Fruit fly (Drosophila melanogaster) whole organism, embryonic: Measurements from ENCODE around the gene Myo95E.

ENCODE experiments used
- BEAF-32 ChIP-seq: fragments of 200-800 bp; sonication (Bioruptor generic); optimal IDR thresholded peaks from 3 replicates; lab custom pipeline; 2017; ENCODE audit warnings: missing biosample characterization, missing genetic modification characterization, mild to moderate bottlenecking, moderate library complexity, missing genetic modification reagents
- CG10209 ChIP-seq: fragments of 200-800 bp; sonication (Bioruptor generic); optimal IDR thresholded peaks from 3 replicates; lab custom pipeline; 2017; ENCODE audit warnings: missing biosample characterization, mild to moderate bottlenecking, missing genetic modification characterization, missing genetic modification reagents
- CG10267 ChIP-seq: fragments of 200-800 bp; sonication (Bioruptor generic); optimal IDR thresholded peaks from 2 replicates; lab custom pipeline; 2018; ENCODE audit warnings: missing biosample characterization, mild to moderate bottlenecking, missing genetic modification characterization, moderate library complexity
- CG13287 ChIP-seq: fragments of 200-800 bp; sonication (Bioruptor generic); IDR thresholded peaks from 2 replicates; pipeline ENCODE4 v1.3.6; 2022; ENCODE audit warnings: missing biosample characterization, missing genetic modification characterization; ENCODE audit not compliant: partially characterized antibody
- CG14710 ChIP-seq: fragments of 200-800 bp; sonication (Bioruptor generic); optimal IDR thresholded peaks from 3 replicates; lab custom pipeline; 2019; ENCODE audit warnings: missing biosample characterization, mild to moderate bottlenecking, missing genetic modification characterization, moderate library complexity
- CG15514 ChIP-seq: fragments of 200-800 bp; sonication (Bioruptor generic); optimal IDR thresholded peaks from 3 replicates; lab custom pipeline; 2017; ENCODE audit warnings: missing biosample characterization, missing genetic modification characterization, mild to moderate bottlenecking, moderate library complexity, missing genetic modification reagents
- CG1603 ChIP-seq: fragments of 200-800 bp; sonication (Bioruptor generic); optimal IDR thresholded peaks from 2 replicates; lab custom pipeline; 2019; ENCODE audit warnings: missing biosample characterization, mild to moderate bottlenecking, missing genetic modification characterization, moderate library complexity
- CG17186 ChIP-seq: fragments of 200-800 bp; sonication (Bioruptor generic); optimal IDR thresholded peaks from 3 replicates; lab custom pipeline; 2017; ENCODE audit warnings: missing biosample characterization, missing genetic modification reagents, missing genetic modification characterization
- CG17385 ChIP-seq: fragments of 200-800 bp; sonication (Bioruptor generic); optimal IDR thresholded peaks from 3 replicates; lab custom pipeline; 2018; ENCODE audit warnings: missing biosample characterization, mild to moderate bottlenecking, missing genetic modification characterization
- CG17912 ChIP-seq: fragments of 200-800 bp; sonication (Bioruptor generic); optimal IDR thresholded peaks from 2 replicates; lab custom pipeline; 2018; ENCODE audit warnings: missing biosample characterization, mild to moderate bottlenecking, missing genetic modification characterization
- CG34224 ChIP-seq: fragments of 200-800 bp; sonication (Bioruptor generic); IDR thresholded peaks from 3 replicates; pipeline ENCODE4 v1.3.6; 2022; ENCODE audit warnings: missing biosample characterization, missing genetic modification characterization; ENCODE audit not compliant: partially characterized antibody
- CG3847 ChIP-seq: fragments of 200-800 bp; sonication (Bioruptor generic); IDR thresholded peaks from 2 replicates; pipeline ENCODE4 v1.3.6; 2022; ENCODE audit warnings: missing biosample characterization, missing genetic modification characterization
- CG4617 ChIP-seq: fragments of 200-800 bp; sonication (Bioruptor generic); optimal IDR thresholded peaks from 3 replicates; lab custom pipeline; 2016; ENCODE audit warnings: missing biosample characterization, missing genetic modification characterization, borderline replicate concordance
- CG4707 ChIP-seq: fragments of 200-800 bp; sonication (Bioruptor generic); optimal IDR thresholded peaks from 2 replicates; lab custom pipeline; 2018; ENCODE audit warnings: missing biosample characterization, mild to moderate bottlenecking, missing genetic modification characterization, moderate library complexity
- CG7271 ChIP-seq: fragments of 200-800 bp; sonication (Bioruptor generic); optimal IDR thresholded peaks from 2 replicates; lab custom pipeline; 2018; ENCODE audit warnings: missing biosample characterization, mild to moderate bottlenecking, missing genetic modification characterization, moderate library complexity
- CG7839 ChIP-seq: fragments of 200-800 bp; sonication (Bioruptor generic); optimal IDR thresholded peaks from 3 replicates; lab custom pipeline; 2018; ENCODE audit warnings: missing biosample characterization, mild to moderate bottlenecking, missing genetic modification characterization, moderate library complexity
- CG7963 ChIP-seq: fragments of 200-800 bp; sonication (Bioruptor generic); IDR thresholded peaks from 3 replicates; pipeline ENCODE4 v1.3.6; 2022; ENCODE audit warnings: missing biosample characterization, missing genetic modification characterization; ENCODE audit not compliant: partially characterized antibody
- CG9215 ChIP-seq: fragments of 200-800 bp; sonication (Bioruptor generic); IDR thresholded peaks from 2 replicates; pipeline ENCODE4 v1.3.6; 2022; ENCODE audit warnings: missing biosample characterization, missing genetic modification characterization
- CHES-1-like ChIP-seq: fragments of 200-800 bp; sonication (Bioruptor generic); optimal IDR thresholded peaks from 2 replicates; lab custom pipeline; 2016; ENCODE audit warnings: missing biosample characterization, missing genetic modification characterization
- D19B ChIP-seq: fragments of 200-800 bp; sonication (Bioruptor generic); optimal IDR thresholded peaks from 2 replicates; lab custom pipeline; 2017; ENCODE audit warnings: missing biosample characterization, mild to moderate bottlenecking, missing genetic modification characterization
- Dad ChIP-seq: fragments of 200-800 bp; sonication (Bioruptor generic); optimal IDR thresholded peaks from 3 replicates; lab custom pipeline; 2016; ENCODE audit warnings: missing biosample characterization, missing genetic modification characterization
- Dek ChIP-seq: fragments of 200-800 bp; sonication (Bioruptor generic); optimal IDR thresholded peaks from 3 replicates; lab custom pipeline; 2019; ENCODE audit warnings: missing biosample characterization, mild to moderate bottlenecking, missing genetic modification characterization, moderate library complexity
- Dp ChIP-seq: fragments of 200-800 bp; sonication (Bioruptor generic); optimal IDR thresholded peaks from 2 replicates; lab custom pipeline; 2018; ENCODE audit warnings: missing biosample characterization, mild to moderate bottlenecking, missing genetic modification characterization, moderate library complexity
- Elba2 ChIP-seq: fragments of 200-800 bp; sonication (Bioruptor generic); optimal IDR thresholded peaks from 3 replicates; lab custom pipeline; 2016; ENCODE audit warnings: missing biosample characterization, missing genetic modification characterization
- HmgZ ChIP-seq: fragments of 200-800 bp; sonication (Bioruptor generic); optimal IDR thresholded peaks from 2 replicates; lab custom pipeline; 2018; ENCODE audit warnings: missing biosample characterization, mild to moderate bottlenecking, missing genetic modification characterization
- MTF-1 ChIP-seq: fragments of 200-800 bp; sonication (Bioruptor generic); optimal IDR thresholded peaks from 2 replicates; lab custom pipeline; 2018; ENCODE audit warnings: missing biosample characterization, mild to moderate bottlenecking, missing genetic modification characterization, borderline replicate concordance
- Nf-YB ChIP-seq: fragments of 200-800 bp; sonication (Bioruptor generic); optimal IDR thresholded peaks from 3 replicates; lab custom pipeline; 2019; ENCODE audit warnings: missing biosample characterization, mild to moderate bottlenecking, missing genetic modification characterization, moderate library complexity
- Opbp ChIP-seq: fragments of 200-800 bp; sonication (Bioruptor generic); IDR thresholded peaks from 3 replicates; pipeline ENCODE4 v1.3.6; 2022; ENCODE audit warnings: missing biosample characterization, missing genetic modification characterization; ENCODE audit not compliant: partially characterized antibody
- Pdp1 ChIP-seq, 2 experiments: fragments of 200-800 bp; sonication (Bioruptor generic); optimal IDR thresholded peaks; 3 replicates each; lab custom pipeline; 2016; ENCODE audit warnings: missing biosample characterization in 2 of 2, missing genetic modification characterization in 2 of 2, mild to moderate bottlenecking in 1 of 2, moderate library complexity in 1 of 2
- Sin3A ChIP-seq: fragments of >200 bp; optimal IDR thresholded peaks from 2 replicates; lab custom pipeline; 2018
- Six4 ChIP-seq: fragments of 200-800 bp; sonication (Bioruptor generic); optimal IDR thresholded peaks from 2 replicates; lab custom pipeline; 2016; ENCODE audit warnings: missing biosample characterization, missing genetic modification characterization
- Sry-δ ChIP-seq: fragments of 200-800 bp; sonication (Bioruptor generic); optimal IDR thresholded peaks from 2 replicates; lab custom pipeline; 2016; ENCODE audit warnings: missing biosample characterization, missing genetic modification characterization
- ac ChIP-seq: fragments of 200-800 bp; sonication (Bioruptor generic); optimal IDR thresholded peaks from 3 replicates; lab custom pipeline; 2017; ENCODE audit warnings: missing biosample characterization, mild to moderate bottlenecking, missing genetic modification characterization
- crp ChIP-seq, 2 experiments: fragments of 200-800 bp; sonication (Bioruptor generic); optimal IDR thresholded peaks; 2 replicates in 1 of 2; 3 replicates in 1 of 2; lab custom pipeline; 2017; ENCODE audit warnings: missing biosample characterization in 2 of 2, missing genetic modification characterization in 2 of 2, mild to moderate bottlenecking in 1 of 2, moderate library complexity in 1 of 2
- cwo ChIP-seq: fragments of 200-800 bp; sonication (Bioruptor generic); optimal IDR thresholded peaks from 3 replicates; lab custom pipeline; 2017; ENCODE audit warnings: missing biosample characterization, missing genetic modification characterization, mild to moderate bottlenecking, moderate library complexity, missing genetic modification reagents
- dpn ChIP-seq, 2 experiments: fragments of 200-800 bp; sonication (Bioruptor generic); optimal IDR thresholded peaks; 3 replicates each; lab custom pipeline; 2016; ENCODE audit warnings: missing biosample characterization in 2 of 2, missing genetic modification characterization in 2 of 2
- emc ChIP-seq: fragments of 200-800 bp; sonication (Bioruptor generic); optimal IDR thresholded peaks from 2 replicates; lab custom pipeline; 2016; ENCODE audit warnings: missing biosample characterization, missing genetic modification characterization
- gfzf ChIP-seq: fragments of 200-800 bp; sonication (Bioruptor generic); optimal IDR thresholded peaks from 2 replicates; lab custom pipeline; 2016; ENCODE audit warnings: missing biosample characterization, mild to moderate bottlenecking, missing genetic modification characterization, moderate library complexity
- hkb ChIP-seq, 2 experiments: fragments of 200-800 bp in 1 of 2; fragments of >200 bp in 1 of 2; sonication (Bioruptor generic) in 1 of 2; IDR thresholded peaks in 1 of 2; optimal IDR thresholded peaks in 1 of 2; 2 replicates each; pipeline versions ENCODE4 v1.3.6 to Lab custom; 2017 to 2022; ENCODE audit warnings: missing biosample characterization in 1 of 2, missing genetic modification characterization in 1 of 2
- hth ChIP-seq: fragments of >200 bp; optimal IDR thresholded peaks from 2 replicates; lab custom pipeline; 2017; ENCODE audit warnings: inconsistent platforms
- lbe ChIP-seq: fragments of 200-800 bp; sonication (Bioruptor generic); optimal IDR thresholded peaks from 2 replicates; lab custom pipeline; 2016; ENCODE audit warnings: missing biosample characterization, mild to moderate bottlenecking, missing genetic modification characterization
- pb ChIP-seq: fragments of 200-800 bp; sonication (Bioruptor generic); optimal IDR thresholded peaks from 3 replicates; lab custom pipeline; 2016; ENCODE audit warnings: missing biosample characterization, missing genetic modification characterization
- phol ChIP-seq: fragments of 200-800 bp; sonication (Bioruptor generic); optimal IDR thresholded peaks from 3 replicates; lab custom pipeline; 2018; ENCODE audit warnings: missing biosample characterization, mild to moderate bottlenecking, missing genetic modification characterization, moderate library complexity
- rib ChIP-seq: fragments of 200-800 bp; sonication (Bioruptor generic); IDR thresholded peaks from 2 replicates; pipeline ENCODE4 v1.3.6; 2022; ENCODE audit warnings: missing biosample characterization, missing genetic modification characterization
- row ChIP-seq: fragments of 200-800 bp; sonication (Bioruptor generic); IDR thresholded peaks from 3 replicates; pipeline ENCODE4 v1.3.6; 2022; ENCODE audit warnings: missing biosample characterization, missing genetic modification characterization
- scrt ChIP-seq: fragments of 200-800 bp; sonication (Bioruptor generic); optimal IDR thresholded peaks from 2 replicates; lab custom pipeline; 2018; ENCODE audit warnings: missing biosample characterization, mild to moderate bottlenecking, missing genetic modification characterization, moderate library complexity
- stwl ChIP-seq: fragments of 200-800 bp; sonication (Bioruptor generic); optimal IDR thresholded peaks from 3 replicates; lab custom pipeline; 2018; ENCODE audit warnings: missing biosample characterization, mild to moderate bottlenecking, missing genetic modification characterization, moderate library complexity
- trem ChIP-seq: fragments of 200-800 bp; optimal IDR thresholded peaks from 3 replicates; lab custom pipeline; 2019; ENCODE audit warnings: missing biosample characterization, mild to moderate bottlenecking, missing genetic modification characterization, moderate library complexity

The Myo95E gene

DNA sequence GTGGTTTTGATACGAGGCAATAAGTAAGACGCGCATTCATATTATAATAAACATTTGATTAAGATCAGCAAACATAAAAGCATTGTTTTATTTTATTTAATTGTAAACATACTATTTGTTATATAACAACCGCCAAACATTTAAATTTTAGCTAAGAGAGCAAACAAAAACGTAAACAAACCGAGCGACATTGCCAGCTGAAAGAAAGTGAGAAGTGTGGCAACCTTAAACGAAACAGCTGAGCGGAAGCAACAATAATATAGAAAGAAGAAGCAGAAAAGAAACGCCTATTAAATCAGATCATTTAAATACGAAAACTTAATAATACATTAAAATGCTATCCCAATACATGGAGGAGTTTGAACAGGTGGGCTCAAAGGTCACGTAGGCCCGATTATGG lies 26.7 kb downstream of the Myo95E start, which contains the start of gene Sec10 (continued):
- TF ChIP-seq HmgZ (tag; lab: Kevin White, UChicago) (peak; percentile 43), CG17912 (GFP tag; lab: Kevin White, UChicago) (peak; percentile 48), CG10267 (tag; lab: Kevin White, UChicago) (peak; percentile 47), CG17385 (GFP tag; lab: Kevin White, UChicago) (peak; percentile 97), emc (no peak), Pdp1 (GFP tag; optimal IDR thresholded peaks at IDR 0.05; lab: Kevin White, UChicago) (peak in 1 of 2 experiments; percentile 99), dpn (GFP tag; optimal IDR thresholded peaks at IDR 0.05; lab: Kevin White, UChicago) (no peak), CG3847 (GFP tag; lab: Robert Waterston, UW) (peak; percentile 46; the same call in 1 of the 2 replicates), BEAF-32 (GFP tag; lab: Kevin White, UChicago) (peak; percentile 32), Opbp (GFP tag; lab: Robert Waterston, UW) (0 out of 3 replicates have a peak, but pooled peaks have one; percentile 37), Six4 (GFP tag; lab: Kevin White, UChicago) (no peak), CG13287 (GFP tag; lab: Robert Waterston, UW) (peak; percentile 56), Dad (no peak), CG7271 (tag; lab: Kevin White, UChicago) (peak; percentile 11), crp (GFP tag; optimal IDR thresholded peaks at IDR 0.05; lab: Kevin White, UChicago) (peak; percentile 90 to 97), phol (tag; lab: Kevin White, UChicago) (peak; percentile 7), rib (GFP tag; lab: Robert Waterston, UW) (0 out of 2 replicates have a peak, but pooled peaks have one; percentile 21), hkb (optimal IDR thresholded peaks at IDR 0.05; lab: Kevin White, UChicago) (no peak), hkb (GFP tag; IDR thresholded peaks at IDR 0.05; lab: Robert Waterston, UW) (peak; percentile 41; the same call in 1 of the 2 replicates), Dek (tag; lab: Kevin White, UChicago) (no peak), CG7963 (GFP tag; lab: Robert Waterston, UW) (0 out of 3 replicates have a peak, but pooled peaks have one; percentile 4), CG4707 (GFP tag; lab: Kevin White, UChicago) (peak; percentile 12), trem (tag; lab: Kevin White, UChicago) (peak; percentile 81), CHES-1-like (GFP tag; lab: Kevin White, UChicago) (peak; percentile 22), cwo (GFP tag; lab: Kevin White, UChicago) (no peak), CG7839 (tag; lab: Kevin White, UChicago) (no peak), Sry-δ (GFP tag; lab: Kevin White, UChicago) (peak; percentile 14), row (GFP tag; lab: Robert Waterston, UW) (no peak), CG10209 (no peak), ac (GFP tag; lab: Kevin White, UChicago) (no peak), lbe (GFP tag; lab: Kevin White, UChicago) (peak; percentile 55), D19B (GFP tag; lab: Kevin White, UChicago) (no peak), MTF-1 (GFP tag; lab: Kevin White, UChicago) (peak; percentile 9), CG14710 (tag; lab: Kevin White, UChicago) (peak; percentile 34), Elba2 (GFP tag; lab: Kevin White, UChicago) (peak; percentile 28), CG34224 (GFP tag; lab: Robert Waterston, UW) (0 out of 3 replicates have a peak, but pooled peaks have one; percentile 25), Sin3A (peak; percentile 14), hth (lab: Kevin White, UChicago) (no peak), stwl (tag; lab: Kevin White, UChicago) (peak; percentile 73), Nf-YB (peak; percentile 6), CG15514 (GFP tag; lab: Kevin White, UChicago) (peak; percentile 17), scrt (GFP tag; lab: Kevin White, UChicago) (peak; percentile 85), CG17186 (GFP tag; lab: Kevin White, UChicago) (peak; percentile 59), gfzf (GFP tag; lab: Kevin White, UChicago) (peak; percentile 9), Dp (peak; percentile 85), CG9215 (GFP tag; lab: Robert Waterston, UW) (peak; percentile 94), CG4617 (GFP tag; lab: Kevin White, UChicago) (peak; percentile 43), pb (no peak), CG1603 (no peak)
